Worm (Caenorhabditis elegans): ENCODE data around the gene unc-5.

ce11 chrIV:5502610-5503009, 25.5 kb downstream of the unc-5 start:
- TF ChIP-seq ttx-3 (tag; optimal IDR thresholded peaks at IDR 0.05) (no peak), nfya-1 (tag; optimal IDR thresholded peaks at IDR 0.05) (peak; percentile 1), dve-1 (tag; optimal IDR thresholded peaks at IDR 0.05) (no peak), mec-3 (tag; optimal IDR thresholded peaks at IDR 0.05; ENCODE audit: borderline replicate concordance) (no peak), ref-2 (tag; optimal IDR thresholded peaks at IDR 0.05) (no peak), ceh-22 (tag; optimal IDR thresholded peaks at IDR 0.05) (no peak), T23F11.4 (GFP tag; optimal IDR thresholded peaks at IDR 0.05) (no peak), ceh-31 (tag; optimal IDR thresholded peaks at IDR 0.05) (no peak), hlh-8 (tag; optimal IDR thresholded peaks at IDR 0.05) (no peak), ceh-24 (tag; optimal IDR thresholded peaks at IDR 0.05) (no peak), pqm-1 (tag; optimal IDR thresholded peaks at IDR 0.05) (no peak)

Data from whole organism, late embryonic.